Fruit fly (Drosophila melanogaster): ENCODE results near the gene CG15561.

Gene CG15561

dm6 chr3R:31168968-31169367 lies 46.8 kb downstream of the CG15561 start, which contains the start of gene stops (continued):
- TF ChIP-seq peb (GFP tag; IDR thresholded peaks at IDR 0.05) (no peak), Lhr (GFP tag; optimal IDR thresholded peaks at IDR 0.05) (no peak), CG18599 (GFP tag; optimal IDR thresholded peaks at IDR 0.05) (peak; percentile 5), Med (GFP tag) (peak; percentile 91), sd (tag; optimal IDR thresholded peaks at IDR 0.05) (no peak), CG17802 (tag; optimal IDR thresholded peaks at IDR 0.05) (peak; percentile 59), CG9437 (GFP tag; optimal IDR thresholded peaks at IDR 0.05) (no peak), Hr51 (GFP tag; optimal IDR thresholded peaks at IDR 0.05) (peak in 1 of 2 experiments; percentile 17), Fer1 (GFP tag; optimal IDR thresholded peaks at IDR 0.05) (peak; percentile 2), ato (GFP tag; IDR thresholded peaks at IDR 0.05; ENCODE audit: partially characterized antibody) (no peak), CG5245 (GFP tag; optimal IDR thresholded peaks at IDR 0.05) (no peak), ase (GFP tag; IDR thresholded peaks at IDR 0.05) (no peak), slbo (GFP tag; IDR thresholded peaks at IDR 0.05) (no peak), CG30431 (GFP tag; optimal IDR thresholded peaks at IDR 0.05) (no peak), Sox100B (GFP tag; optimal IDR thresholded peaks at IDR 0.05) (peak; percentile 42), ci (GFP tag; IDR thresholded peaks at IDR 0.05) (peak; percentile 76), shn (GFP tag; optimal IDR thresholded peaks at IDR 0.05) (peak; percentile 10), yki (optimal IDR thresholded peaks at IDR 0.05) (peak; percentile 39), kah (GFP tag; optimal IDR thresholded peaks at IDR 0.05) (peak; percentile 34), CG32532 (GFP tag; IDR thresholded peaks at IDR 0.05) (0 out of 2 replicates have a peak, but pooled peaks have one; percentile 30), pnt (GFP tag; optimal IDR thresholded peaks at IDR 0.05) (no peak), CoRest (tag; optimal IDR thresholded peaks at IDR 0.05) (no peak), Pdp1 (GFP tag; optimal IDR thresholded peaks at IDR 0.05) (peak in 1 of 2 experiments; percentile 18), D19A (tag; optimal IDR thresholded peaks at IDR 0.05) (no peak), ara (GFP tag; IDR thresholded peaks at IDR 0.05) (no peak), sens (GFP tag) (peak; percentile 90), so (GFP tag; IDR thresholded peaks at IDR 0.05) (no peak), Optix (GFP tag; IDR thresholded peaks at IDR 0.05) (0 out of 3 replicates have a peak, but pooled peaks have one; percentile 12), CG15514 (GFP tag; optimal IDR thresholded peaks at IDR 0.05) (peak; percentile 22), ab (GFP tag; optimal IDR thresholded peaks at IDR 0.05) (no peak), CG17186 (GFP tag; optimal IDR thresholded peaks at IDR 0.05) (no peak), CG4328 (GFP tag; optimal IDR thresholded peaks at IDR 0.05) (no peak), CG3995 (GFP tag; optimal IDR thresholded peaks at IDR 0.05) (no peak), Xrp1 (GFP tag; IDR thresholded peaks at IDR 0.05) (peak; percentile 44), Neu2 (GFP tag; optimal IDR thresholded peaks at IDR 0.05; ENCODE audit: borderline replicate concordance) (no peak), tup (GFP tag; optimal IDR thresholded peaks at IDR 0.05) (peak; percentile 18), Aef1 (GFP tag; IDR thresholded peaks at IDR 0.05) (no peak), CG6683 (GFP tag; optimal IDR thresholded peaks at IDR 0.05) (no peak), dmrt11E (tag; optimal IDR thresholded peaks at IDR 0.05) (no peak), Doc2 (GFP tag; IDR thresholded peaks at IDR 0.05) (no peak), Jarid2 (GFP tag; optimal IDR thresholded peaks at IDR 0.05) (peak; percentile 38), CG10209 (GFP tag; optimal IDR thresholded peaks at IDR 0.05) (peak; percentile 28), CG9215 (GFP tag; IDR thresholded peaks at IDR 0.05) (no peak), CG10431 (GFP tag; optimal IDR thresholded peaks at IDR 0.05) (no peak), sug (tag; optimal IDR thresholded peaks at IDR 0.05) (no peak), Gug (GFP tag; IDR thresholded peaks at IDR 0.05) (no peak), CG6254 (GFP tag; optimal IDR thresholded peaks at IDR 0.05) (peak; percentile 50), CG13424 (tag; optimal IDR thresholded peaks at IDR 0.05) (no peak), jigr1 (GFP tag; IDR thresholded peaks at IDR 0.05) (no peak), ewg (GFP tag; optimal IDR thresholded peaks at IDR 0.05) (peak; percentile 41), abd-A (tag; optimal IDR thresholded peaks at IDR 0.05) (no peak)
